Fruit fly (Drosophila melanogaster) whole organism, adult: Measurements from ENCODE around the gene CG1440.

Source experiments
- CG12768 ChIP-seq: fragments of 200-800 bp; sonication (Bioruptor generic); optimal IDR thresholded peaks from 2 replicates; lab custom pipeline; 2017; ENCODE audit warnings: missing biosample characterization, missing genetic modification characterization, mild to moderate bottlenecking, moderate library complexity, missing genetic modification reagents
- CG33017 ChIP-seq: fragments of 200-800 bp; sonication (Bioruptor generic); optimal IDR thresholded peaks from 2 replicates; lab custom pipeline; 2018; ENCODE audit warnings: missing biosample characterization, mild to moderate bottlenecking, missing genetic modification characterization, moderate library complexity
- Crg-1 ChIP-seq: fragments of 200-800 bp; sonication (Bioruptor generic); optimal IDR thresholded peaks from 2 replicates; lab custom pipeline; 2016; ENCODE audit warnings: missing biosample characterization, missing genetic modification characterization
- cnc ChIP-seq, 2 experiments: fragments of >200 bp; optimal IDR thresholded peaks; 2 replicates each; lab custom pipeline; 2017
- tj ChIP-seq: fragments of 200-800 bp; sonication (Bioruptor generic); optimal IDR thresholded peaks from 3 replicates; lab custom pipeline; 2017; ENCODE audit warnings: missing biosample characterization, mild to moderate bottlenecking, missing genetic modification characterization, moderate library complexity

DNA sequence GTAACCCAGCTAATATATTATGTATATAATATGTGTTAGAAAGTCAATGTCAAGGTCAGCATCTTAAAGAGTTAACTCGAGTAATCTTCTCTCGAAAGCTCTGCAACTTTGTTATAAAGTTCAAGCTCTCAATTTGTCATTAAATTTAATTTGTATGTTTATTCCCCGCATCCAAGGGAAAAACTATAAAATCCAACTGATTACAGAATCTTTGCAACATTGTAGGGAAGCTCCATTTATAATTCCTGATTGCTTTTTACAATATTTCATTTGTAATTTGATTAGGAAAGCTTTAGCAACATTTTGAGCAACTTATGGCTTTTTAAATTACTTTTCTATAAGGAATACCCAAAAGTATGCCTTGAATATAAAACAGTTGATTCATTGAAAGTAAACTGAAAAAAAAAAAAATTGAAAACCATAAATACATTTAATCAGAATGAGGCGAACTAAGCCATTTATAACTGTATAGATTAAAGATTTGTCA lies 29.9 kb downstream of the CG1440 start:
- no peak for TF ChIP-seq Crg-1
- TF ChIP-seq cnc (optimal IDR thresholded peaks at IDR 0.05; lab: Kevin White, UChicago) = no peak
- TF ChIP-seq tj (GFP tag; lab: Kevin White, UChicago) = no peak
- TF ChIP-seq CG12768 = no peak
- no peak for TF ChIP-seq CG33017 (tag; lab: Kevin White, UChicago)
